Worm (Caenorhabditis elegans): ENCODE measurements around the gene sre-55.
A peak's percentile ranks its signal among the peaks of the same experiment; 100 is the strongest.
"Not testable (repeated sequence)": the region's sequence is repeated elsewhere in the genome, so short reads cannot be mapped to it uniquely, and the experiment has no call there.

The sre-55 gene

ce11 chrII:12303142-12303541 lies 26.0 kb upstream of the sre-55 start, which contains the start of gene sre-50:
sre-50 (plus strand) TSS chrII:12303525.
- TF ChIP-seq ceh-28 (tag; optimal IDR thresholded peaks at IDR 0.05) (peak; percentile 96), nhr-41 (GFP tag; IDR thresholded peaks at IDR 0.05) (no peak), dmd-8 (GFP tag; IDR thresholded peaks at IDR 0.05) (no peak)

- no peak for TF ChIP-seq nhr-76 (tag; optimal IDR thresholded peaks at IDR 0.05)
- TF ChIP-seq aha-1 (tag): no peak
- no peak for TF ChIP-seq hlh-30 (tag; optimal IDR thresholded peaks at IDR 0.05; ENCODE audit: insufficient read depth)
- TF ChIP-seq hif-1 (tag; optimal IDR thresholded peaks at IDR 0.05): no peak
- no peak for TF ChIP-seq ceh-44 (GFP tag; IDR thresholded peaks at IDR 0.05)
- no peak for TF ChIP-seq dve-1 (tag; optimal IDR thresholded peaks at IDR 0.05; ENCODE audit: insufficient read depth)
- TF ChIP-seq lin-38 (GFP tag; IDR thresholded peaks at IDR 0.05): no peak
- no peak for TF ChIP-seq Y105C5A.15 (GFP tag; IDR thresholded peaks at IDR 0.05)
- TF ChIP-seq ceh-28 (tag; optimal IDR thresholded peaks at IDR 0.05): no peak
- TF ChIP-seq mxl-2 (GFP tag; conservative IDR thresholded peaks at IDR 0.05): no peak
- TF ChIP-seq unc-39 (tag; optimal IDR thresholded peaks at IDR 0.05): no peak
- TF ChIP-seq madf-5 (GFP tag; IDR thresholded peaks at IDR 0.05): no peak
- no peak for TF ChIP-seq Y5F2A.4 (GFP tag; optimal IDR thresholded peaks at IDR 0.05)
- TF ChIP-seq ZK546.5 (tag; optimal IDR thresholded peaks at IDR 0.05): no peak
- no peak for TF ChIP-seq unc-130 (GFP tag; optimal IDR thresholded peaks at IDR 0.05)
- TF ChIP-seq spr-1 (tag; optimal IDR thresholded peaks at IDR 0.05): no peak
- TF ChIP-seq pqm-1 (tag; optimal IDR thresholded peaks at IDR 0.05): no peak
Observed at ce11 chrII:12309614-12310013, 19.5 kb upstream of the sre-55 start, which contains the start of gene C50E10.2. C50E10.2 (minus strand) TSS chrII:12309714.

ce11 chrII:12311560-12311959 lies 17.5 kb upstream of the sre-55 start, which contains the start of gene sre-51:
sre-51 (plus strand) TSS chrII:12311860.
- TF ChIP-seq egl-43 (GFP tag; IDR thresholded peaks at IDR 0.05) (no peak), nhr-237 (tag; optimal IDR thresholded peaks at IDR 0.05) (no peak), snpc-4 (tag; optimal IDR thresholded peaks at IDR 0.05) (no peak), skn-1 (tag; optimal IDR thresholded peaks at IDR 0.05) (no peak), hlh-11 (tag; optimal IDR thresholded peaks at IDR 0.05) (no peak), Y75B8A.6 (GFP tag; IDR thresholded peaks at IDR 0.05) (no peak), zfp-2 (tag; optimal IDR thresholded peaks at IDR 0.05) (no peak), F10B5.3 (tag; optimal IDR thresholded peaks at IDR 0.05) (no peak)

- TF ChIP-seq arid-1 (GFP tag; conservative IDR thresholded peaks at IDR 0.05); daf-8 (GFP tag; IDR thresholded peaks at IDR 0.05); zfp-3 (GFP tag; conservative IDR thresholded peaks at IDR 0.05): not testable (repeated sequence)
Observed at ce11 chrII:12318541-12318940, 10.6 kb upstream of the sre-55 start, which contains the start of gene sre-49. sre-49 (plus strand) TSS chrII:12318841.

ce11 chrII:12323305-12323704 lies 5.8 kb upstream of the sre-55 start, which contains the start of gene sre-53:
sre-53 (minus strand) TSS chrII:12323405.
- TF ChIP-seq pha-4 (GFP tag; IDR thresholded peaks at IDR 0.05) (no peak), pha-4 (tag; optimal IDR thresholded peaks at IDR 0.05) (no peak), lsy-2 (tag; optimal IDR thresholded peaks at IDR 0.05) (no peak), nhr-25 (tag; optimal IDR thresholded peaks at IDR 0.05; ENCODE audit: borderline replicate concordance, insufficient read depth) (no peak), sdz-12 (GFP tag; optimal IDR thresholded peaks at IDR 0.05) (no peak)

Data from whole organism, L4 larva.